Fruit fly (Drosophila melanogaster) whole organism, prepupa: ENCODE measurements around the gene ATPsynCF6.

ENCODE experiments used
- Blimp-1 ChIP-seq: fragments of 200-800 bp; sonication (Bioruptor generic); optimal IDR thresholded peaks from 3 replicates; lab custom pipeline; 2017; ENCODE audit warnings: missing biosample characterization, missing genetic modification characterization, mild to moderate bottlenecking, moderate library complexity, missing genetic modification reagents
- CG10631 ChIP-seq: fragments of 200-800 bp; sonication (Bioruptor generic); optimal IDR thresholded peaks from 2 replicates; lab custom pipeline; 2016; ENCODE audit warnings: missing biosample characterization, missing genetic modification characterization
- CG11762 ChIP-seq: fragments of 200-800 bp; sonication (Bioruptor generic); optimal IDR thresholded peaks from 3 replicates; lab custom pipeline; 2016; ENCODE audit warnings: missing biosample characterization, missing genetic modification characterization; ENCODE audit not compliant: insufficient read depth
- CG11902 ChIP-seq: fragments of 200-800 bp; sonication (Bioruptor generic); optimal IDR thresholded peaks from 3 replicates; lab custom pipeline; 2016; ENCODE audit warnings: missing biosample characterization, missing genetic modification characterization
- CG15336 ChIP-seq: fragments of 200-800 bp; sonication (Bioruptor generic); IDR thresholded peaks from 2 replicates; pipeline ENCODE4 v1.3.6; 2022; ENCODE audit warnings: missing biosample characterization, missing genetic modification characterization
- CG1621 ChIP-seq: fragments of 200-800 bp; sonication (Bioruptor generic); optimal IDR thresholded peaks from 3 replicates; lab custom pipeline; 2018; ENCODE audit warnings: missing biosample characterization, mild to moderate bottlenecking, missing genetic modification characterization
- CG16779 ChIP-seq: fragments of 200-800 bp; sonication (Bioruptor generic); optimal IDR thresholded peaks from 3 replicates; lab custom pipeline; 2017; ENCODE audit warnings: missing biosample characterization, mild to moderate bottlenecking, missing genetic modification characterization
- CG3032 ChIP-seq: fragments of 200-800 bp; optimal IDR thresholded peaks from 2 replicates; lab custom pipeline; 2019; ENCODE audit warnings: missing biosample characterization, mild to moderate bottlenecking, missing genetic modification characterization, moderate library complexity
- CG31627 ChIP-seq: fragments of 200-800 bp; sonication (Bioruptor generic); optimal IDR thresholded peaks from 3 replicates; lab custom pipeline; 2016; ENCODE audit warnings: missing biosample characterization, missing genetic modification characterization
- CG32006 ChIP-seq: fragments of 200-800 bp; sonication (Bioruptor generic); optimal IDR thresholded peaks from 3 replicates; lab custom pipeline; 2017; ENCODE audit warnings: missing biosample characterization, mild to moderate bottlenecking, missing genetic modification characterization
- CG34406 ChIP-seq: fragments of 200-800 bp; sonication (Bioruptor generic); optimal IDR thresholded peaks from 3 replicates; lab custom pipeline; 2016; ENCODE audit warnings: missing biosample characterization, missing genetic modification characterization
- CG6163 ChIP-seq: fragments of 200-800 bp; sonication (Bioruptor generic); IDR thresholded peaks from 3 replicates; pipeline ENCODE4 v1.3.6; 2022; ENCODE audit warnings: missing biosample characterization, missing genetic modification characterization
- CG6276 ChIP-seq: fragments of 200-800 bp; sonication (Bioruptor generic); optimal IDR thresholded peaks from 2 replicates; lab custom pipeline; 2017; ENCODE audit warnings: missing biosample characterization, mild to moderate bottlenecking, missing genetic modification characterization
- CG6808 ChIP-seq: fragments of 200-800 bp; sonication (Bioruptor generic); optimal IDR thresholded peaks from 3 replicates; lab custom pipeline; 2017; ENCODE audit warnings: missing biosample characterization, missing genetic modification characterization, mild to moderate bottlenecking, moderate library complexity, missing genetic modification reagents
- CG7368 ChIP-seq: fragments of 200-800 bp; sonication (Bioruptor generic); optimal IDR thresholded peaks from 3 replicates; lab custom pipeline; 2016; ENCODE audit warnings: missing biosample characterization, missing genetic modification characterization
- CG8119 ChIP-seq: fragments of 200-800 bp; sonication (Bioruptor generic); IDR thresholded peaks from 3 replicates; pipeline ENCODE4 v1.3.6; 2022; ENCODE audit warnings: missing biosample characterization, missing genetic modification characterization
- CG8319 ChIP-seq: fragments of 200-800 bp; sonication (Bioruptor generic); optimal IDR thresholded peaks from 3 replicates; lab custom pipeline; 2016; ENCODE audit warnings: missing biosample characterization, missing genetic modification characterization
- CG9139 ChIP-seq: fragments of 200-800 bp; sonication (Bioruptor generic); optimal IDR thresholded peaks from 3 replicates; lab custom pipeline; 2017; ENCODE audit warnings: missing biosample characterization, mild to moderate bottlenecking, missing genetic modification characterization
- Eip75B ChIP-seq: fragments of 200-800 bp; sonication (Bioruptor generic); optimal IDR thresholded peaks from 3 replicates; lab custom pipeline; 2016; ENCODE audit warnings: missing biosample characterization, missing genetic modification characterization
- Eip78C ChIP-seq: fragments of 200-800 bp; sonication (Bioruptor generic); peaks from one replicate; lab custom pipeline; 2016; ENCODE audit warnings: missing biosample characterization, missing genetic modification characterization
- Eip93F ChIP-seq: fragments of 200-800 bp; sonication (Bioruptor generic); optimal IDR thresholded peaks from 2 replicates; lab custom pipeline; 2016; ENCODE audit warnings: missing biosample characterization, mild to moderate bottlenecking, missing genetic modification characterization
- Ets21C ChIP-seq: fragments of 200-800 bp; sonication (Bioruptor generic); optimal IDR thresholded peaks from 3 replicates; lab custom pipeline; 2016; ENCODE audit warnings: missing biosample characterization, missing genetic modification characterization
- Ets96B ChIP-seq: fragments of 200-800 bp; optimal IDR thresholded peaks from 2 replicates; lab custom pipeline; 2019; ENCODE audit warnings: missing biosample characterization, mild to moderate bottlenecking, missing genetic modification characterization, moderate library complexity
- Gug ChIP-seq: fragments of 200-800 bp; sonication (Bioruptor generic); IDR thresholded peaks from 2 replicates; pipeline ENCODE4 v1.3.6; 2022; ENCODE audit warnings: missing biosample characterization, missing genetic modification characterization
- Hr38 ChIP-seq: sonication (Bioruptor generic); optimal IDR thresholded peaks from 2 replicates; lab custom pipeline; 2016; ENCODE audit warnings: missing biosample characterization, missing genetic modification characterization
- Hr39 ChIP-seq: fragments of 200-800 bp; sonication (Bioruptor generic); optimal IDR thresholded peaks from 2 replicates; lab custom pipeline; 2016; ENCODE audit warnings: missing biosample characterization, missing genetic modification characterization
- Lpt ChIP-seq: fragments of 200-800 bp; sonication (Bioruptor generic); optimal IDR thresholded peaks from 3 replicates; lab custom pipeline; 2016; ENCODE audit warnings: missing biosample characterization, missing genetic modification characterization
- Met ChIP-seq: fragments of 200-800 bp; sonication (Bioruptor generic); optimal IDR thresholded peaks from 3 replicates; lab custom pipeline; 2016; ENCODE audit warnings: missing biosample characterization, missing genetic modification characterization
- OdsH ChIP-seq: fragments of 200-800 bp; sonication (Bioruptor generic); optimal IDR thresholded peaks from 3 replicates; lab custom pipeline; 2016; ENCODE audit warnings: missing biosample characterization, missing genetic modification characterization
- Smox ChIP-seq: fragments of 200-800 bp; sonication (Bioruptor generic); optimal IDR thresholded peaks from 3 replicates; lab custom pipeline; 2016; ENCODE audit warnings: missing biosample characterization, missing genetic modification characterization
- Sox102F ChIP-seq: fragments of 200-800 bp; sonication (Bioruptor generic); optimal IDR thresholded peaks from 2 replicates; lab custom pipeline; 2016; ENCODE audit warnings: missing biosample characterization, mild to moderate bottlenecking, missing genetic modification characterization
- Sox14 ChIP-seq: fragments of 200-800 bp; sonication (Bioruptor generic); optimal IDR thresholded peaks from 3 replicates; lab custom pipeline; 2016; ENCODE audit warnings: missing biosample characterization, missing genetic modification characterization
- acj6 ChIP-seq: fragments of 200-800 bp; sonication (Bioruptor generic); optimal IDR thresholded peaks from 3 replicates; lab custom pipeline; 2016; ENCODE audit warnings: missing biosample characterization, missing genetic modification characterization
- dac ChIP-seq: fragments of 200-800 bp; sonication (Bioruptor generic); optimal IDR thresholded peaks from 2 replicates; lab custom pipeline; 2017; ENCODE audit warnings: missing biosample characterization, mild to moderate bottlenecking, missing genetic modification characterization
- eg ChIP-seq: fragments of 200-800 bp; sonication (Bioruptor generic); IDR thresholded peaks from 3 replicates; pipeline ENCODE4 v1.3.6; 2022; ENCODE audit warnings: missing biosample characterization, missing genetic modification characterization
- fd59A ChIP-seq: fragments of 200-800 bp; sonication (Bioruptor generic); optimal IDR thresholded peaks from 2 replicates; lab custom pipeline; 2017; ENCODE audit warnings: missing biosample characterization, mild to moderate bottlenecking, missing genetic modification characterization, missing genetic modification reagents
- fd85E ChIP-seq: fragments of 200-800 bp; sonication (Bioruptor generic); optimal IDR thresholded peaks from 3 replicates; lab custom pipeline; 2016; ENCODE audit warnings: missing biosample characterization, missing genetic modification characterization
- fkh ChIP-seq: fragments of 200-800 bp; sonication (Bioruptor generic); optimal IDR thresholded peaks from 3 replicates; lab custom pipeline; 2017; ENCODE audit warnings: missing biosample characterization, mild to moderate bottlenecking, missing genetic modification characterization, moderate library complexity
- lz ChIP-seq: fragments of 200-800 bp; sonication (Bioruptor generic); optimal IDR thresholded peaks from 3 replicates; lab custom pipeline; 2016; ENCODE audit warnings: missing biosample characterization, missing genetic modification characterization
- net ChIP-seq: fragments of 200-800 bp; sonication (Bioruptor generic); optimal IDR thresholded peaks from 3 replicates; lab custom pipeline; 2016; ENCODE audit warnings: missing biosample characterization, missing genetic modification characterization
- pdm3 ChIP-seq: fragments of 200-800 bp; sonication (Bioruptor generic); optimal IDR thresholded peaks from 3 replicates; lab custom pipeline; 2016; ENCODE audit warnings: missing biosample characterization, missing genetic modification characterization
- salr ChIP-seq, 2 experiments: fragments of 200-800 bp; sonication (Bioruptor generic); optimal IDR thresholded peaks; 3 replicates each; lab custom pipeline; 2016 to 2018; ENCODE audit warnings: missing biosample characterization in 2 of 2, missing genetic modification characterization in 2 of 2, mild to moderate bottlenecking in 1 of 2
- spab ChIP-seq: fragments of 200-800 bp; sonication (Bioruptor generic); optimal IDR thresholded peaks from 2 replicates; lab custom pipeline; 2017; ENCODE audit warnings: missing biosample characterization, mild to moderate bottlenecking, missing genetic modification characterization, missing genetic modification reagents
- ss ChIP-seq, 2 experiments: fragments of 200-800 bp; sonication (Bioruptor generic); optimal IDR thresholded peaks; 2 replicates in 1 of 2; 3 replicates in 1 of 2; lab custom pipeline; 2017 to 2018; ENCODE audit warnings: mild to moderate bottlenecking in 2 of 2, missing biosample characterization in 2 of 2, missing genetic modification characterization in 2 of 2, moderate library complexity in 1 of 2
- svp ChIP-seq: fragments of 200-800 bp; sonication (Bioruptor generic); peaks from one replicate; lab custom pipeline; 2016; ENCODE audit warnings: missing biosample characterization, missing genetic modification characterization
- topi ChIP-seq: fragments of 200-800 bp; sonication (Bioruptor generic); optimal IDR thresholded peaks from 3 replicates; lab custom pipeline; 2016; ENCODE audit warnings: missing biosample characterization, missing genetic modification characterization
- vri ChIP-seq: fragments of 200-800 bp; sonication (Bioruptor generic); optimal IDR thresholded peaks from 3 replicates; lab custom pipeline; 2016; ENCODE audit warnings: missing biosample characterization, mild to moderate bottlenecking, missing genetic modification characterization

Gene ATPsynCF6

dm6 chr3R:23335577-23335976 lies 20.3 kb downstream of the ATPsynCF6 start (continued):
- TF ChIP-seq CG9139 (GFP tag; lab: Kevin White, UChicago) (peak; percentile 34), CG7368 (GFP tag; lab: Kevin White, UChicago) (peak; percentile 41), Sox14 (peak; percentile 24), CG3032 (tag; lab: Kevin White, UChicago) (peak; percentile 72), fd85E (GFP tag; lab: Kevin White, UChicago) (no peak), ss (GFP tag; optimal IDR thresholded peaks at IDR 0.05; lab: Kevin White, UChicago) (peak; percentile 30 to 65), acj6 (GFP tag; lab: Kevin White, UChicago) (peak; percentile 64), CG6276 (GFP tag; lab: Kevin White, UChicago) (peak; percentile 60), CG1621 (tag; lab: Kevin White, UChicago) (peak; percentile 18), CG16779 (tag; lab: Kevin White, UChicago) (peak; percentile 43), vri (GFP tag; lab: Kevin White, UChicago) (peak; percentile 6), fd59A (GFP tag; lab: Kevin White, UChicago) (peak; percentile 41), CG31627 (no peak), Eip75B (GFP tag; lab: Kevin White, UChicago) (peak; percentile 44), Gug (GFP tag; lab: Robert Waterston, UW) (peak; percentile 66), Ets96B (tag; lab: Kevin White, UChicago) (peak; percentile 67), CG15336 (GFP tag; lab: Robert Waterston, UW) (peak; percentile 78), OdsH (GFP tag; lab: Kevin White, UChicago) (peak; percentile 67), Eip93F (GFP tag; lab: Kevin White, UChicago) (no peak), CG8319 (peak; percentile 18), CG32006 (GFP tag; lab: Kevin White, UChicago) (peak; percentile 79), pdm3 (GFP tag; lab: Kevin White, UChicago) (peak; percentile 45), Smox (GFP tag; lab: Kevin White, UChicago) (no peak), CG10631 (peak; percentile 66), spab (GFP tag; lab: Kevin White, UChicago) (peak; percentile 53), fkh (GFP tag; lab: Kevin White, UChicago) (peak; percentile 71), Hr38 (GFP tag; lab: Kevin White, UChicago) (no peak), Hr39 (GFP tag; lab: Kevin White, UChicago) (peak; percentile 6), Lpt (GFP tag; lab: Kevin White, UChicago) (no peak), CG6808 (GFP tag; lab: Kevin White, UChicago) (peak; percentile 68), CG6163 (GFP tag; lab: Robert Waterston, UW) (peak; percentile 20; the same call in 1 of the 3 replicates), Blimp-1 (GFP tag; lab: Kevin White, UChicago) (no peak)

- no peak for TF ChIP-seq CG9139 (GFP tag; lab: Kevin White, UChicago)
- TF ChIP-seq CG3032 (tag; lab: Kevin White, UChicago): peak; percentile 76
- TF ChIP-seq Sox102F (GFP tag; lab: Kevin White, UChicago): peak; percentile 33
- peak; percentile 95 for TF ChIP-seq Eip78C (GFP tag; lab: Kevin White, UChicago)
- TF ChIP-seq Met (GFP tag; lab: Kevin White, UChicago): peak; percentile 70
- TF ChIP-seq acj6 (GFP tag; lab: Kevin White, UChicago): peak; percentile 75
- TF ChIP-seq eg: peak; percentile 58
- TF ChIP-seq CG10631: peak; percentile 66
- peak; percentile 55 for TF ChIP-seq CG32006 (GFP tag; lab: Kevin White, UChicago)
- TF ChIP-seq Sox14: peak; percentile 63
- TF ChIP-seq CG6808 (GFP tag; lab: Kevin White, UChicago): peak; percentile 12
- peak; percentile 22 for TF ChIP-seq Ets21C
- TF ChIP-seq topi (GFP tag; lab: Kevin White, UChicago): peak; percentile 72
- peak; percentile 63 for TF ChIP-seq pdm3 (GFP tag; lab: Kevin White, UChicago)
- TF ChIP-seq CG11762 (GFP tag; lab: Kevin White, UChicago): peak; percentile 53
- peak; percentile 52; the same call in 1 of the 3 replicates for TF ChIP-seq CG8119 (GFP tag; lab: Robert Waterston, UW)
- no peak for TF ChIP-seq Hr38 (GFP tag; lab: Kevin White, UChicago)
- TF ChIP-seq CG11902 (GFP tag; lab: Kevin White, UChicago): peak; percentile 46
- TF ChIP-seq svp (GFP tag; lab: Kevin White, UChicago): peak; percentile 75
- peak; percentile 75 for TF ChIP-seq CG6163 (GFP tag; lab: Robert Waterston, UW)
- TF ChIP-seq Ets96B (tag; lab: Kevin White, UChicago): peak; percentile 79
- TF ChIP-seq OdsH (GFP tag; lab: Kevin White, UChicago): peak; percentile 78
- peak; percentile 63 for TF ChIP-seq CG8319
- TF ChIP-seq vri (GFP tag; lab: Kevin White, UChicago): peak; percentile 56
- peak; percentile 58 for TF ChIP-seq CG1621 (tag; lab: Kevin White, UChicago)
- TF ChIP-seq spab (GFP tag; lab: Kevin White, UChicago): peak; percentile 16
- peak; percentile 12 to 47 for TF ChIP-seq ss (GFP tag; optimal IDR thresholded peaks at IDR 0.05; lab: Kevin White, UChicago)
- TF ChIP-seq lz (GFP tag; lab: Kevin White, UChicago): peak; percentile 44
- TF ChIP-seq net: peak; percentile 35
- peak; percentile 7 to 48 for TF ChIP-seq salr (GFP tag; optimal IDR thresholded peaks at IDR 0.05; lab: Kevin White, UChicago)
- peak; percentile 18 for TF ChIP-seq dac (GFP tag; lab: Kevin White, UChicago)
- no peak for TF ChIP-seq CG16779 (tag; lab: Kevin White, UChicago)
- TF ChIP-seq CG34406 (GFP tag; lab: Kevin White, UChicago): peak; percentile 55
These were observed 21.0 kb downstream of the ATPsynCF6 start for dm6 chr3R:23334866-23335265.
